Worm (Caenorhabditis elegans) whole organism, midembryonic: ENCODE data around the gene acd-3.

Experiments used
- T22C8.4 ChIP-seq: fragments of 200-800 bp; sonication (Bioruptor generic); IDR thresholded peaks from 2 replicates; pipeline ENCODE4 v1.3.6; 2022; ENCODE audit warnings: missing genetic modification characterization, missing compliant biosample characterization
- flt-1 ChIP-seq: fragments of 200-800 bp; sonication (Bioruptor generic); IDR thresholded peaks from 2 replicates; pipeline ENCODE4 v1.3.6; 2022; ENCODE audit warnings: missing genetic modification characterization, missing compliant biosample characterization
- klf-2 ChIP-seq: fragments of 200-800 bp; sonication (Bioruptor generic); conservative IDR thresholded peaks from 2 replicates; pipeline ENCODE4 v1.3.6; 2022; ENCODE audit warnings: missing genetic modification reagents, missing genetic modification characterization, missing compliant biosample characterization
- med-1 ChIP-seq: sonication (generic microtip); optimal IDR thresholded peaks from 2 replicates; lab custom pipeline; 2017; ENCODE audit warnings: missing genetic modification characterization, mild to moderate bottlenecking, missing compliant biosample characterization, antibody characterized with exemption, missing genetic modification reagents; ENCODE audit not compliant: insufficient read depth
- ref-1 ChIP-seq: fragments of 200-800 bp; sonication (Bioruptor generic); conservative IDR thresholded peaks from 2 replicates; pipeline ENCODE4 v1.3.6; 2022; ENCODE audit warnings: missing genetic modification reagents, missing genetic modification characterization, missing compliant biosample characterization
- tab-1 ChIP-seq: fragments of 200-800 bp; sonication (Bioruptor generic); IDR thresholded peaks from 2 replicates; pipeline ENCODE4 v1.3.6; 2022; ENCODE audit warnings: missing genetic modification characterization, missing compliant biosample characterization
- ztf-23 ChIP-seq: fragments of 200-800 bp; sonication (Bioruptor generic); IDR thresholded peaks from 2 replicates; pipeline ENCODE4 v1.3.6; 2022; ENCODE audit warnings: missing genetic modification reagents, missing genetic modification characterization, missing compliant biosample characterization
- ztf-29 ChIP-seq: fragments of 200-800 bp; sonication (Bioruptor generic); IDR thresholded peaks from 2 replicates; pipeline ENCODE4 v1.3.6; 2022; ENCODE audit warnings: missing genetic modification reagents, missing genetic modification characterization, missing compliant biosample characterization

DNA sequence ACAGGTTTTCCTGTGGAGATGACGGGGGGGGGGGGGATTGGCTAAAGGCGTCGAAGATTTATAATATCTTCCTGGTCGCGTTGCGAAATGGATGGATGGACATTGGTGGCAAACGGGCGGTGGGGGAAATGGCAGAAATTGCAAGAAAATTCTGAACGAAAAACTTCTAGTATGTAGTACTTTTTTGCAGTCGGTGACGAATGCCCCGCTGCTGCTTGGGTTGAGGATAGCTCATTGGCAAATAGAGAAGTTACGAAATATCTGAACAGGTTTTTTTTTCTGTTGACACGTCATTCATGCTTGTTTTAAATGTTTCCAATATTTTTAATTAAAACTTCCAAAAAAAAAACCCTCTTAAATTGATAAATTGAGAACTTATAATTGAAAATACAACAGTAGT is 29.6 kb upstream of the acd-3 start:
- TF ChIP-seq ztf-23 (GFP tag; lab: Robert Waterston, UW) (no peak), T22C8.4 (GFP tag; lab: Robert Waterston, UW) (no peak), med-1 (GFP tag; lab: Kevin White, UChicago) (no peak), klf-2 (GFP tag; lab: Robert Waterston, UW) (no peak), ref-1 (GFP tag; lab: Robert Waterston, UW) (no peak), tab-1 (GFP tag; lab: Robert Waterston, UW) (no peak), ztf-29 (GFP tag; lab: Robert Waterston, UW) (no peak), flt-1 (GFP tag; lab: Robert Waterston, UW) (no peak)
